Worm (Caenorhabditis elegans) whole organism, L4 larva: ENCODE results near the gene F35F11.2.

Experiments
- F10B5.3 ChIP-seq: sonication (generic microtip); optimal IDR thresholded peaks from 2 replicates; lab custom pipeline; 2016; ENCODE audit warnings: mild to moderate bottlenecking, missing genetic modification characterization, missing compliant biosample characterization
- F26F4.8 ChIP-seq: fragments of 200-800 bp; sonication (Bioruptor generic); conservative IDR thresholded peaks from 2 replicates; pipeline ENCODE4 v1.3.6; 2022; ENCODE audit warnings: missing genetic modification characterization, missing compliant biosample characterization
- F37D6.2 ChIP-seq: sonication (generic microtip); optimal IDR thresholded peaks from 2 replicates; lab custom pipeline; 2016; ENCODE audit warnings: mild to moderate bottlenecking, missing genetic modification characterization, missing compliant biosample characterization
- T20F7.1 ChIP-seq: fragments of 200-800 bp; sonication (Bioruptor generic); optimal IDR thresholded peaks from 2 replicates; lab custom pipeline; 2018; ENCODE audit warnings: mild to moderate bottlenecking, missing genetic modification characterization, missing compliant biosample characterization
- aha-1 ChIP-seq: fragments of 150-350 bp; peaks from one replicate; lab custom pipeline; 2014; ENCODE audit warnings: missing biosample characterization, missing genetic modification characterization
- ceh-20 ChIP-seq: fragments of 200-800 bp; sonication (Bioruptor generic); IDR thresholded peaks from 2 replicates; pipeline ENCODE4 v1.3.6; 2022; ENCODE audit warnings: missing genetic modification reagents, missing genetic modification characterization, missing compliant biosample characterization
- ceh-62 ChIP-seq: sonication (generic microtip); optimal IDR thresholded peaks from 2 replicates; lab custom pipeline; 2017; ENCODE audit warnings: missing biosample characterization, missing genetic modification characterization
- ceh-82 ChIP-seq: sonication (generic microtip); optimal IDR thresholded peaks from 2 replicates; lab custom pipeline; 2017; ENCODE audit warnings: missing biosample characterization, missing genetic modification characterization
- ctbp-1 ChIP-seq: fragments of 200-800 bp; sonication (Bioruptor generic); IDR thresholded peaks from 2 replicates; pipeline ENCODE4 v1.3.6; 2022; ENCODE audit warnings: missing genetic modification reagents, missing genetic modification characterization, missing compliant biosample characterization
- daf-12 ChIP-seq: fragments of 150-350 bp; optimal IDR thresholded peaks from 2 replicates; lab custom pipeline; 2014; ENCODE audit warnings: missing biosample characterization, missing genetic modification reagents, missing genetic modification characterization
- daf-19 ChIP-seq: fragments of 200-800 bp; sonication (Bioruptor generic); conservative IDR thresholded peaks from 2 replicates; pipeline ENCODE4 v1.3.6; 2022; ENCODE audit warnings: missing genetic modification characterization, missing compliant biosample characterization
- dmd-6 ChIP-seq: fragments of 200-800 bp; sonication (Bioruptor generic); IDR thresholded peaks from 2 replicates; pipeline ENCODE4 v1.3.6; 2022; ENCODE audit warnings: missing genetic modification reagents, missing genetic modification characterization, missing compliant biosample characterization
- dmd-8 ChIP-seq: fragments of 200-800 bp; sonication (Bioruptor generic); IDR thresholded peaks from 2 replicates; pipeline ENCODE4 v1.3.6; 2022; ENCODE audit warnings: missing genetic modification characterization, missing compliant biosample characterization
- dmd-9 ChIP-seq: fragments of 200-800 bp; sonication (Bioruptor generic); IDR thresholded peaks from 2 replicates; pipeline ENCODE4 v1.3.6; 2022; ENCODE audit warnings: missing genetic modification reagents, missing genetic modification characterization, missing compliant biosample characterization
- dpl-1 ChIP-seq: fragments of 150-350 bp; optimal IDR thresholded peaks from 2 replicates; lab custom pipeline; 2014; ENCODE audit warnings: missing biosample characterization, missing genetic modification reagents, missing genetic modification characterization
- egl-27 ChIP-seq: sonication (generic microtip); optimal IDR thresholded peaks from 3 replicates; lab custom pipeline; 2017; ENCODE audit warnings: missing biosample characterization, missing genetic modification reagents, missing genetic modification characterization
- gei-8 ChIP-seq: fragments of 200-800 bp; sonication (Bioruptor generic); optimal IDR thresholded peaks from 2 replicates; lab custom pipeline; 2018; ENCODE audit warnings: mild to moderate bottlenecking, missing genetic modification characterization, missing compliant biosample characterization
- hif-1 ChIP-seq, 2 experiments: sonication (generic microtip); optimal IDR thresholded peaks; 2 replicates each; lab custom pipeline; 2016 to 2017; ENCODE audit warnings: missing compliant biosample characterization in 2 of 2, missing genetic modification characterization in 2 of 2, missing genetic modification reagents in 2 of 2, missing genotype in 2 of 2, mild to moderate bottlenecking in 1 of 2
- hlh-11 ChIP-seq: fragments of 200-800 bp; sonication (Bioruptor generic); optimal IDR thresholded peaks from 2 replicates; lab custom pipeline; 2018; ENCODE audit warnings: mild to moderate bottlenecking, missing genetic modification characterization, missing compliant biosample characterization
- jun-1 ChIP-seq: fragments of 150-350 bp; optimal IDR thresholded peaks from 2 replicates; lab custom pipeline; 2014; ENCODE audit warnings: missing biosample characterization, missing genetic modification reagents, missing genetic modification characterization
- lim-7 ChIP-seq: fragments of 200-800 bp; sonication (Bioruptor generic); IDR thresholded peaks from 2 replicates; pipeline ENCODE4 v1.3.6; 2022; ENCODE audit warnings: missing genetic modification characterization, missing compliant biosample characterization
- lin-29 ChIP-seq: fragments of 200-800 bp; sonication (Bioruptor generic); IDR thresholded peaks from 2 replicates; pipeline ENCODE4 v1.3.6; 2022; ENCODE audit warnings: missing genetic modification reagents, missing genetic modification characterization, missing compliant biosample characterization
- lin-38 ChIP-seq: fragments of 200-800 bp; sonication (Bioruptor generic); IDR thresholded peaks from 2 replicates; pipeline ENCODE4 v1.3.6; 2022; ENCODE audit warnings: missing genetic modification reagents, missing genetic modification characterization, missing compliant biosample characterization
- lin-39 ChIP-seq: fragments of 150-350 bp; optimal IDR thresholded peaks from 2 replicates; lab custom pipeline; 2014; ENCODE audit warnings: missing biosample characterization, missing genetic modification reagents, missing genetic modification characterization
- madf-5 ChIP-seq, 2 experiments: fragments of 200-800 bp; sonication (Bioruptor generic); IDR thresholded peaks; 2 replicates each; pipeline ENCODE4 v1.3.6; 2022; ENCODE audit warnings: missing compliant biosample characterization in 2 of 2, missing genetic modification characterization in 2 of 2
- mep-1 ChIP-seq: fragments of 150-350 bp; sonication (generic microtip); optimal IDR thresholded peaks from 3 replicates; lab custom pipeline; 2014; ENCODE audit warnings: missing biosample characterization, missing genetic modification characterization
- nhr-10 ChIP-seq: fragments of 150-350 bp; optimal IDR thresholded peaks from 2 replicates; lab custom pipeline; 2014; ENCODE audit warnings: missing biosample characterization, missing genetic modification characterization
- nhr-111 ChIP-seq: fragments of 200-800 bp; sonication (Bioruptor generic); optimal IDR thresholded peaks from 2 replicates; lab custom pipeline; 2018; ENCODE audit warnings: mild to moderate bottlenecking, missing genetic modification characterization, missing compliant biosample characterization
- nhr-25 ChIP-seq: sonication (generic microtip); optimal IDR thresholded peaks from 2 replicates; lab custom pipeline; 2017; ENCODE audit warnings: missing genetic modification characterization, mild to moderate bottlenecking, missing compliant biosample characterization, antibody characterized with exemption, moderate library complexity, borderline replicate concordance; ENCODE audit not compliant: insufficient read depth
- nhr-28 ChIP-seq: fragments of 150-350 bp; optimal IDR thresholded peaks from 2 replicates; lab custom pipeline; 2014; ENCODE audit warnings: missing biosample characterization, missing genetic modification characterization
- nhr-41 ChIP-seq: fragments of 200-800 bp; sonication (Bioruptor generic); IDR thresholded peaks from 2 replicates; pipeline ENCODE4 v1.3.6; 2022; ENCODE audit warnings: missing genetic modification reagents, missing genetic modification characterization, missing compliant biosample characterization
- nhr-42 ChIP-seq: fragments of 200-800 bp; sonication (Bioruptor generic); IDR thresholded peaks from 2 replicates; pipeline ENCODE4 v1.3.6; 2022; ENCODE audit warnings: missing genetic modification characterization, missing compliant biosample characterization
- nhr-48 ChIP-seq: sonication (generic microtip); optimal IDR thresholded peaks from 2 replicates; lab custom pipeline; 2016; ENCODE audit warnings: mild to moderate bottlenecking, missing genetic modification characterization, missing compliant biosample characterization
- nhr-76 ChIP-seq: fragments of 150-350 bp; optimal IDR thresholded peaks from 2 replicates; lab custom pipeline; 2014; ENCODE audit warnings: missing biosample characterization, missing genetic modification characterization
- nhr-77 ChIP-seq: fragments of 150-350 bp; optimal IDR thresholded peaks from 2 replicates; lab custom pipeline; 2014; ENCODE audit warnings: missing biosample characterization, missing genetic modification characterization
- pha-4 ChIP-seq, 2 experiments: fragments of 150-350 bp in 1 of 2; fragments of 200-800 bp in 1 of 2; sonication (Bioruptor generic) in 1 of 2; IDR thresholded peaks in 1 of 2; optimal IDR thresholded peaks in 1 of 2; 2 replicates each; pipeline versions ENCODE4 v1.3.6 to Lab custom; 2014 to 2022; ENCODE audit warnings: missing genetic modification characterization in 2 of 2, missing genetic modification reagents in 2 of 2, missing biosample characterization in 1 of 2, missing compliant biosample characterization in 1 of 2
- rbr-2 ChIP-seq: sonication (generic microtip); optimal IDR thresholded peaks from 2 replicates; lab custom pipeline; 2016; ENCODE audit warnings: missing genotype, missing genetic modification characterization, missing compliant biosample characterization
- sdz-12 ChIP-seq: fragments of 200-800 bp; sonication (Bioruptor generic); optimal IDR thresholded peaks from 2 replicates; lab custom pipeline; 2018; ENCODE audit warnings: mild to moderate bottlenecking, missing genetic modification characterization, missing compliant biosample characterization
- set-16 ChIP-seq: fragments of 200-800 bp; sonication (Bioruptor generic); IDR thresholded peaks from 2 replicates; pipeline ENCODE4 v1.3.6; 2022; ENCODE audit warnings: missing genetic modification reagents, missing genetic modification characterization, missing compliant biosample characterization
- skn-1 ChIP-seq: fragments of 150-350 bp; optimal IDR thresholded peaks from 2 replicates; lab custom pipeline; 2014; ENCODE audit warnings: missing biosample characterization, missing genetic modification characterization
- snpc-4 ChIP-seq: fragments of 150-350 bp; optimal IDR thresholded peaks from 2 replicates; lab custom pipeline; 2014; ENCODE audit warnings: missing biosample characterization, missing genetic modification characterization
- spr-1 ChIP-seq: sonication (generic microtip); optimal IDR thresholded peaks from 2 replicates; lab custom pipeline; 2016; ENCODE audit warnings: mild to moderate bottlenecking, missing genetic modification characterization, missing compliant biosample characterization
- spr-3 ChIP-seq: fragments of 200-800 bp; sonication (Bioruptor generic); optimal IDR thresholded peaks from 2 replicates; lab custom pipeline; 2018; ENCODE audit warnings: mild to moderate bottlenecking, missing genetic modification characterization, missing compliant biosample characterization
- tag-97 ChIP-seq: fragments of 200-800 bp; sonication (Bioruptor generic); IDR thresholded peaks from 2 replicates; pipeline ENCODE4 v1.3.6; 2022; ENCODE audit warnings: missing genetic modification characterization, missing compliant biosample characterization
- tra-1 ChIP-seq: fragments of 200-800 bp; sonication (Bioruptor generic); IDR thresholded peaks from 2 replicates; pipeline ENCODE4 v1.3.6; 2022; ENCODE audit warnings: missing genetic modification reagents, missing genetic modification characterization, missing compliant biosample characterization
- unc-39 ChIP-seq: sonication (generic microtip); optimal IDR thresholded peaks from 2 replicates; lab custom pipeline; 2017; ENCODE audit warnings: missing biosample characterization, missing genetic modification characterization
- unc-62 ChIP-seq, 3 experiments: fragments of 150-350 bp in 1 of 3; sonication (generic microtip); optimal IDR thresholded peaks in 2 of 3; peaks in 1 of 3; 1 replicate in 1 of 3; 2 replicates in 2 of 3; lab custom pipeline; 2014 to 2017; ENCODE audit warnings: missing biosample characterization in 3 of 3, missing genetic modification characterization in 3 of 3, missing genetic modification reagents in 3 of 3, missing genotype in 1 of 3
- zag-1 ChIP-seq: fragments of 150-350 bp; optimal IDR thresholded peaks from 2 replicates; lab custom pipeline; 2014; ENCODE audit warnings: missing biosample characterization, missing genetic modification characterization
- zfp-3 ChIP-seq: fragments of 200-800 bp; sonication (Bioruptor generic); conservative IDR thresholded peaks from 2 replicates; pipeline ENCODE4 v1.3.6; 2022; ENCODE audit warnings: missing genetic modification reagents, missing genetic modification characterization, missing compliant biosample characterization
- zip-11 ChIP-seq: fragments of 200-800 bp; sonication (Bioruptor generic); IDR thresholded peaks from 2 replicates; pipeline ENCODE4 v1.3.6; 2022; ENCODE audit warnings: missing genetic modification characterization, missing compliant biosample characterization

Gene F35F11.2

ce11 chrIV:4049398-4049998 is 9.4 kb downstream of the F35F11.2 start, which contains the start of gene pcn-1 (continued):
- TF ChIP-seq tra-1 (GFP tag; lab: Robert Waterston, UW) = peak; percentile 86
- TF ChIP-seq nhr-48 = peak; percentile 86
- no peak for TF ChIP-seq gei-8
- TF ChIP-seq F10B5.3 (tag; lab: Kevin White, UChicago) = peak; percentile 87
- no peak for TF ChIP-seq sdz-12 (GFP tag; lab: Kevin White, UChicago)
- peak; percentile 94 for TF ChIP-seq hlh-11
- peak; percentile 94 for TF ChIP-seq zfp-3 (GFP tag; lab: Robert Waterston, UW)
- TF ChIP-seq zag-1 (tag; lab: Kevin White, UChicago) = no peak
- TF ChIP-seq dmd-8 (GFP tag; lab: Robert Waterston, UW) = 0 out of 2 replicates have a peak, but pooled peaks have one; percentile 35
- TF ChIP-seq lim-7 = no peak
- TF ChIP-seq ceh-20 (GFP tag; lab: Robert Waterston, UW) = peak; percentile 93
- no peak for TF ChIP-seq nhr-10 (tag; lab: Kevin White, UChicago)
- peak; percentile 82 for TF ChIP-seq ctbp-1 (GFP tag; lab: Robert Waterston, UW)
- TF ChIP-seq unc-39 (tag; lab: Kevin White, UChicago) = no peak
- TF ChIP-seq F37D6.2 (tag; lab: Kevin White, UChicago) = peak; percentile 94
- no peak for TF ChIP-seq snpc-4 (tag; lab: Kevin White, UChicago)
- no peak for TF ChIP-seq lin-39 (tag; lab: Kevin White, UChicago)
- peak; percentile 92 for TF ChIP-seq spr-3 (GFP tag; lab: Kevin White, UChicago)
- TF ChIP-seq nhr-25 (tag; lab: Kevin White, UChicago) = peak; percentile 69
- TF ChIP-seq pha-4 (GFP tag; IDR thresholded peaks at IDR 0.05; lab: Robert Waterston, UW) = peak; percentile 94
- TF ChIP-seq pha-4 (tag; optimal IDR thresholded peaks at IDR 0.05; lab: Kevin White, UChicago) = no peak
- TF ChIP-seq mep-1 (tag; lab: Kevin White, UChicago) = peak; percentile 93
- no peak for TF ChIP-seq madf-5 (GFP tag; IDR thresholded peaks at IDR 0.05; lab: Robert Waterston, UW)
- peak; percentile 94 for TF ChIP-seq nhr-42 (GFP tag; lab: Robert Waterston, UW)
- TF ChIP-seq T20F7.1 = no peak
- TF ChIP-seq jun-1 = peak; percentile 85
- TF ChIP-seq dpl-1 (GFP tag; lab: Kevin White, UChicago) = peak; percentile 99
- no peak for TF ChIP-seq skn-1 (tag; lab: Kevin White, UChicago)
- TF ChIP-seq ceh-82 = no peak
- TF ChIP-seq nhr-77 = peak; percentile 89
- peak; percentile 93 for TF ChIP-seq dmd-6 (GFP tag; lab: Robert Waterston, UW)
- peak; percentile 96 for TF ChIP-seq rbr-2
- peak; percentile 57 for TF ChIP-seq nhr-111
- no peak for TF ChIP-seq nhr-41
- no peak for TF ChIP-seq F26F4.8 (GFP tag; lab: Robert Waterston, UW)
- no peak for TF ChIP-seq zip-11 (GFP tag; lab: Robert Waterston, UW)
- peak in 1 of 2 experiments; percentile 97 for TF ChIP-seq unc-62 (GFP tag; optimal IDR thresholded peaks at IDR 0.05 in 1 of 2; lab: Kevin White, UChicago)
- no peak for TF ChIP-seq unc-62 (tag; optimal IDR thresholded peaks at IDR 0.05; lab: Kevin White, UChicago)
- TF ChIP-seq lin-29 (GFP tag; lab: Robert Waterston, UW) = peak; percentile 88
- TF ChIP-seq daf-19 (GFP tag; lab: Robert Waterston, UW) = peak; percentile 91
- no peak for TF ChIP-seq daf-12 (tag; lab: Kevin White, UChicago)
- TF ChIP-seq lin-38 (GFP tag; lab: Robert Waterston, UW) = peak; percentile 94
- peak; percentile 48; the same call in 1 of the 2 replicates for TF ChIP-seq set-16
- TF ChIP-seq ceh-62 = no peak
- peak; percentile 80 to 87 for TF ChIP-seq hif-1 (tag; optimal IDR thresholded peaks at IDR 0.05; lab: Kevin White, UChicago)
- peak; percentile 90 for TF ChIP-seq dmd-9 (GFP tag; lab: Robert Waterston, UW)
- TF ChIP-seq egl-27 (tag; lab: Kevin White, UChicago) = no peak
- peak; percentile 93 for TF ChIP-seq spr-1 (tag; lab: Kevin White, UChicago)
- peak; percentile 95 for TF ChIP-seq aha-1 (tag; lab: Kevin White, UChicago)
- TF ChIP-seq tag-97 (GFP tag; lab: Robert Waterston, UW) = no peak
- TF ChIP-seq nhr-28 (tag; lab: Kevin White, UChicago) = peak; percentile 63
- TF ChIP-seq nhr-76 (tag; lab: Kevin White, UChicago) = peak; percentile 56
